Fruit fly (Drosophila melanogaster) whole organism, embryonic: ENCODE data around the gene Dhdds.

Experiments used
- Antp ChIP-seq: fragments of 200-800 bp; sonication (Bioruptor generic); optimal IDR thresholded peaks from 3 replicates; lab custom pipeline; 2016; ENCODE audit warnings: missing biosample characterization, missing genetic modification characterization
- CG10979 ChIP-seq: fragments of 200-800 bp; sonication (Bioruptor generic); optimal IDR thresholded peaks from 2 replicates; lab custom pipeline; 2018; ENCODE audit warnings: missing biosample characterization, mild to moderate bottlenecking, missing genetic modification characterization, moderate library complexity
- CG11398 ChIP-seq: fragments of 200-800 bp; sonication (Bioruptor generic); optimal IDR thresholded peaks from 2 replicates; lab custom pipeline; 2016; ENCODE audit warnings: missing biosample characterization, missing genetic modification characterization
- CG8924 ChIP-seq: fragments of 200-800 bp; optimal IDR thresholded peaks from 3 replicates; lab custom pipeline; 2019; ENCODE audit warnings: missing biosample characterization, mild to moderate bottlenecking, missing genetic modification characterization, moderate library complexity
- fd96Cb ChIP-seq: fragments of 200-800 bp; sonication (Bioruptor generic); optimal IDR thresholded peaks from 2 replicates; lab custom pipeline; 2018; ENCODE audit warnings: missing biosample characterization, mild to moderate bottlenecking, missing genetic modification characterization, moderate library complexity
- lola ChIP-seq, 3 experiments: fragments of >200 bp in 2 of 3; fragments of 200-800 bp in 1 of 3; sonication (Bioruptor generic) in 1 of 3; optimal IDR thresholded peaks; 2 replicates each; lab custom pipeline; 2017 to 2019; ENCODE audit warnings: missing biosample characterization in 3 of 3, missing genetic modification characterization in 3 of 3, mild to moderate bottlenecking in 1 of 3, moderate library complexity in 1 of 3

- TF ChIP-seq CG10979 (tag; lab: Kevin White, UChicago) (no peak), CG11398 (no peak), lola (GFP tag; optimal IDR thresholded peaks at IDR 0.05; lab: Kevin White, UChicago) (no peak), fd96Cb (tag; lab: Kevin White, UChicago) (no peak), Antp (GFP tag; lab: Kevin White, UChicago) (no peak), CG8924 (tag; lab: Kevin White, UChicago) (no peak)
Measured at dm6 chrX:7980786-7981185, 47.6 kb upstream of the Dhdds start.
